Worm (Caenorhabditis elegans): ENCODE measurements around the gene tald-1.

ce11 chrIV:4402413-4402812 lies 16.0 kb downstream of the tald-1 start:
- TF ChIP-seq rbr-2 (tag; optimal IDR thresholded peaks at IDR 0.05) (no peak), ceh-20 (GFP tag; IDR thresholded peaks at IDR 0.05) (no peak), ztf-11 (tag; optimal IDR thresholded peaks at IDR 0.05) (no peak), skn-1 (tag; optimal IDR thresholded peaks at IDR 0.05) (no peak), set-16 (GFP tag; IDR thresholded peaks at IDR 0.05) (no peak), ama-1 (optimal IDR thresholded peaks at IDR 0.05) (no peak), lin-39 (tag; optimal IDR thresholded peaks at IDR 0.05) (no peak), gei-8 (GFP tag; optimal IDR thresholded peaks at IDR 0.05) (no peak), lir-3 (tag; optimal IDR thresholded peaks at IDR 0.05) (no peak)
